Fruit fly (Drosophila melanogaster) whole organism, wandering third instar larva: ENCODE results near the gene U4-U6-60K.

Experiments
- OdsH ChIP-seq: fragments of 200-800 bp; sonication (Bioruptor generic); optimal IDR thresholded peaks from 2 replicates; lab custom pipeline; 2016; ENCODE audit warnings: missing biosample characterization, mild to moderate bottlenecking, missing genetic modification characterization
- dmrt93B ChIP-seq: fragments of 200-800 bp; sonication (Bioruptor generic); optimal IDR thresholded peaks from 2 replicates; lab custom pipeline; 2018; ENCODE audit warnings: missing biosample characterization, mild to moderate bottlenecking, missing genetic modification characterization
- ey ChIP-seq: fragments of 200-800 bp; sonication (Bioruptor generic); optimal IDR thresholded peaks from 2 replicates; lab custom pipeline; 2016; ENCODE audit warnings: missing biosample characterization, missing genetic modification characterization
- psq ChIP-seq: fragments of 200-800 bp; sonication (Bioruptor generic); optimal IDR thresholded peaks from 3 replicates; lab custom pipeline; 2017; ENCODE audit warnings: missing biosample characterization, mild to moderate bottlenecking, missing genetic modification characterization, moderate library complexity
- sage ChIP-seq: fragments of 200-800 bp; sonication (Bioruptor generic); optimal IDR thresholded peaks from 2 replicates; lab custom pipeline; 2016; ENCODE audit warnings: missing biosample characterization, mild to moderate bottlenecking, missing genetic modification characterization

DNA sequence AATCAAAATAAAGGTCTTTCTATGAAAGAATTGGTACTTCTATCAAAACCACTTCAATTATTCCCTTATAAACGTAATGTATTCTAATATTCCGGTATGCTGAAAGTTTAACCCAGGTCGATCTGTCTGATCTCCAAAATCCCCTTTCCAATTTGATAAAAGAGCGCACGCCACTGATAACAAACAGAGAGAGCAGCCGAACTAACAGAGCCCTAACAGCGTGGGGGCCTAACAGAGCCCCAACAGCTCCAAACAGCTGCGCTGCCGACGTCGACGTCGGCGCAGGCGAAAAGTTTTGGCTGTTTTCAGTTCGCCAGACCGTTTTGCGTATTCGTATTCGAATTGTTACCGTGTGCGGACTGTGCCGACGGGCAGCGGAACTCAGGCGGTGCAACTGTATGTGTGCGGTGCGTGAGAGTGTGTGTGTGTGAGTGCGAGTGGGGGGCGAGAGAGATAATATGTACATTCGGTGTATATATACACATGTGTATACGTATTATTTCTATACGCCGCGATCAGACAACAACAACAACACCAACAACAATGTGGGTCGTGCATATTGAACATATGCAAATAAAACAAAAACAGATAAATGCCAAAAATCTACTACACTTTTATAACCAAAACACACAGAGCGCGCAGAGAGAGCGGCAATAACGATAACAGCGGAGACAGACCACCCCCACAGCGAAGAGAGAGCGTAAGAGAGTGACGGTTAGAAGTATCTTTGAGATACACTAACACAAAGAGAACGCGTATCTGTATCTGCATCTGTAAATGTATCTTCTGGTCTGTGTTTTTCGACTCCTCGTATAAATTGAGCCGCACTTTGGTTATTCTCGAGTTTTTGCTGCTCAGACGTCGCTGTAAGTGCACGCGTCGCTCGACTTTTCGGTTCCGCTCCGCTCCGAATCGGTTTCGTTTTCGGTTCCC, 26.7 kb downstream of the U4-U6-60K start, which contains the start of gene Oatp74D:
- peak; percentile 53 for TF ChIP-seq sage
- TF ChIP-seq psq (GFP tag; lab: Kevin White, UChicago) = peak; percentile 46
- peak; percentile 60 for TF ChIP-seq OdsH (GFP tag; lab: Kevin White, UChicago)
- peak; percentile 63 for TF ChIP-seq ey (GFP tag; lab: Kevin White, UChicago)
- TF ChIP-seq dmrt93B = no peak
